Worm (Caenorhabditis elegans): Measurements from ENCODE around the gene F15G9.5.
A peak's percentile ranks its signal among the peaks of the same experiment; 100 is the strongest.

Gene F15G9.5

DNA sequence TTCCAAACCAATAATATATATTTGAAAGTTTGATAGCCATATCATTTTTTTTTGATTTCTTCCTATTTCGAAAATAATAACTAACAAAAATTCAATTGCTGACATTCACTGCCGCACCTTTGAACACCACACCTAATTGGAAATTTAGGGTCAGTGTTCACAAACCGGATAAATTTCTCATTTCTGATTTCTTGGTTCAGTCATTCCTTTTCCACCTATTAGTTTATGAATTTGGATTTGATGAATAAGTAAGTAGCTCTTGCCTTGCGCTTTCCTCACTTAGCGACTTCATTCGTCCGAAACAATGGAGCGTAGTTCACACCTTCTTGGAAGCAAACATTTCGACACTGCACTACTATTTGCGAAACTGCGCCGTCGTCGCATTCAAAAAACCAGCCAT lies 31.6 kb downstream of the F15G9.5 start, which contains the start of gene F15G9.1:
Gene F15G9.1, plus strand, starts transcription at position 301 of the 400 bp plus-strand sequence.
- TF ChIP-seq zip-4 (GFP tag; optimal IDR thresholded peaks at IDR 0.05) (no peak), ets-5 (GFP tag; IDR thresholded peaks at IDR 0.05) (no peak), nhr-19 (GFP tag; conservative IDR thresholded peaks at IDR 0.05) (no peak), ztf-4 (tag; optimal IDR thresholded peaks at IDR 0.05) (no peak), pqm-1 (tag; optimal IDR thresholded peaks at IDR 0.05) (no peak), isw-1 (GFP tag; IDR thresholded peaks at IDR 0.05) (no peak), lin-35 (GFP tag; optimal IDR thresholded peaks at IDR 0.05) (no peak), Y116A8C.19 (tag; optimal IDR thresholded peaks at IDR 0.05; ENCODE audit: borderline replicate concordance) (no peak), lir-3 (tag; optimal IDR thresholded peaks at IDR 0.05; ENCODE audit: poor library complexity) (no peak), nhr-11 (tag; optimal IDR thresholded peaks at IDR 0.05) (no peak), ces-1 (GFP tag; optimal IDR thresholded peaks at IDR 0.05) (no peak), zag-1 (tag; optimal IDR thresholded peaks at IDR 0.05) (no peak), tbx-2 (tag; optimal IDR thresholded peaks at IDR 0.05) (no peak), unc-130 (tag; optimal IDR thresholded peaks at IDR 0.05) (no peak), pax-3 (tag; optimal IDR thresholded peaks at IDR 0.05) (no peak), egl-27 (tag; optimal IDR thresholded peaks at IDR 0.05) (no peak), nhr-77 (tag; optimal IDR thresholded peaks at IDR 0.05) (no peak)

DNA sequence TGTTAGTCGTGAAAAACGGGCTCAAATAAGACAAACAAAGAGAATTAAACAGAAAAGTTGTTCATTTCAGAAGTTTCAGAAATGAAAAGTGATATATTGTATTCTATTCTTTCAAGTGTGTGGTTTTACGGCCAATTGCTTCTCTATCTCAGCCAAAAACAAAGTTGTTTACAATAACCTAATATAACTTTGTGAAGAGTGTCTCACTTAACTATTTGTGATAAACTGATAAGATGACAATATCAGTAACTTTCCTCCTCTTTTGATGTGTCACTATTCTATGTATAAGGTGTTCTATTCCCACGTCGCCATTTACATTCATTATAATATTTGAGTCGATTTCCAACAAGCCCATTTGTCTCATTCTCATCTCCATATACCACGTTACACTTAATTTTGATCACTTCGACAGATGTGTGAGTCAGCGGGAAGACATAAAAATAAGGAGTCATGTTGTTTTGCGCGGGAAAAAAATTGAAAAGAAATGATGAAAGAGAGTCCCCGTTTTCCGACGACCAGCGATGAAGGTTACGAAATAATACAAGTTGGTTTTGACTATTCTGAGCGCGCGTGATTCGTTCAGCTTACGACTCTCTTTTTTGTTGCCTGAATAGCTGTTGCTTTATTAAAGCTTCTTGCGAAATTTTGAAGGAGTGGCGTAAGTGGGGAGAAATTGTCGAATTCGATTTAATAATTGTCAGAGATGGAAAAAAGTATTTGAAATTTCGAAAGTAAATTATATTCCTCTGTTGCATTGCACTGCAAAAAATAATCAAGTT lies 32.2 kb downstream of the F15G9.5 start:
- no peak for TF ChIP-seq nhr-19 (GFP tag; conservative IDR thresholded peaks at IDR 0.05)
- TF ChIP-seq nhr-20 (tag; optimal IDR thresholded peaks at IDR 0.05): peak; percentile 9
- TF ChIP-seq mdl-1 (tag; optimal IDR thresholded peaks at IDR 0.05): peak in 1 of 2 experiments; percentile 0
- no peak for TF ChIP-seq C34B4.2 (tag; optimal IDR thresholded peaks at IDR 0.05)
- no peak for TF ChIP-seq dsc-1 (tag; optimal IDR thresholded peaks at IDR 0.05)
- peak; percentile 86 for TF ChIP-seq lin-14 (GFP tag; optimal IDR thresholded peaks at IDR 0.05)
- TF ChIP-seq nhr-237 (tag; optimal IDR thresholded peaks at IDR 0.05): no peak
- peak; percentile 32 for TF ChIP-seq blmp-1 (tag; optimal IDR thresholded peaks at IDR 0.05)
- TF ChIP-seq F16B12.6 (tag; optimal IDR thresholded peaks at IDR 0.05): no peak
- TF ChIP-seq fkh-10 (GFP tag; optimal IDR thresholded peaks at IDR 0.05): peak; percentile 74
- TF ChIP-seq unc-130 (tag; optimal IDR thresholded peaks at IDR 0.05): no peak
- TF ChIP-seq C16A3.4 (tag; optimal IDR thresholded peaks at IDR 0.05): peak; percentile 3
- no peak for TF ChIP-seq mab-9 (GFP tag; IDR thresholded peaks at IDR 0.05)
- TF ChIP-seq ceh-82 (tag; optimal IDR thresholded peaks at IDR 0.05): peak in 1 of 3 experiments; percentile 25
- peak; percentile 74 for TF ChIP-seq skn-1 (tag; optimal IDR thresholded peaks at IDR 0.05)
- no peak for TF ChIP-seq efl-3 (GFP tag; optimal IDR thresholded peaks at IDR 0.05)
- TF ChIP-seq ceh-8 (GFP tag; optimal IDR thresholded peaks at IDR 0.05): no peak
- TF ChIP-seq dpl-1 (GFP tag; optimal IDR thresholded peaks at IDR 0.05): peak; percentile 16 to 40 (median 29)
- no peak for TF ChIP-seq ama-1 (optimal IDR thresholded peaks at IDR 0.05)
- TF ChIP-seq pag-3 (tag; optimal IDR thresholded peaks at IDR 0.05; ENCODE audit: borderline replicate concordance, insufficient read depth): no peak
- no peak for TF ChIP-seq swsn-7 (tag; optimal IDR thresholded peaks at IDR 0.05)
- peak; percentile 26; the same call in 1 of the 2 replicates for TF ChIP-seq isw-1 (GFP tag; IDR thresholded peaks at IDR 0.05)
- no peak for TF ChIP-seq Y116A8C.19 (tag; optimal IDR thresholded peaks at IDR 0.05; ENCODE audit: borderline replicate concordance)
- TF ChIP-seq unc-98 (GFP tag; IDR thresholded peaks at IDR 0.05): no peak
- no peak for TF ChIP-seq elt-2 (tag; optimal IDR thresholded peaks at IDR 0.05)
- TF ChIP-seq hlh-17 (GFP tag; optimal IDR thresholded peaks at IDR 0.05; ENCODE audit: borderline replicate concordance): no peak
- no peak for TF ChIP-seq grh-1 (GFP tag; IDR thresholded peaks at IDR 0.05)
- TF ChIP-seq unc-86 (tag; optimal IDR thresholded peaks at IDR 0.05): no peak
- no peak for TF ChIP-seq nhr-84 (tag; optimal IDR thresholded peaks at IDR 0.05)
- peak; percentile 7 for TF ChIP-seq mep-1 (tag; optimal IDR thresholded peaks at IDR 0.05)
- TF ChIP-seq fkh-8 (tag; optimal IDR thresholded peaks at IDR 0.05): peak; percentile 32
- TF ChIP-seq nhr-71 (tag; optimal IDR thresholded peaks at IDR 0.05): peak; percentile 47
- peak in 1 of 2 experiments; percentile 54 for TF ChIP-seq lsy-2 (tag; optimal IDR thresholded peaks at IDR 0.05)
- no peak for TF ChIP-seq alr-1 (tag; optimal IDR thresholded peaks at IDR 0.05; ENCODE audit: borderline replicate concordance)
- peak; percentile 79 for TF ChIP-seq nhr-85 (tag)
- TF ChIP-seq ceh-63 (GFP tag; optimal IDR thresholded peaks at IDR 0.05): no peak
- TF ChIP-seq lin-35 (GFP tag; optimal IDR thresholded peaks at IDR 0.05): no peak

All from whole organism, L1 larva.